Fruit fly (Drosophila melanogaster) whole organism, embryonic: ENCODE measurements around the gene Mvb12.

Experiments
- Ada2b ChIP-seq: fragments of 200-800 bp; sonication (Bioruptor generic); IDR thresholded peaks from 2 replicates; pipeline ENCODE4 v1.3.6; 2022; ENCODE audit warnings: missing biosample characterization, missing genetic modification characterization
- Aef1 ChIP-seq: fragments of 200-800 bp; sonication (Bioruptor generic); IDR thresholded peaks from 3 replicates; pipeline ENCODE4 v1.3.6; 2022; ENCODE audit warnings: missing biosample characterization, missing genetic modification characterization
- CG10267 ChIP-seq: fragments of 200-800 bp; sonication (Bioruptor generic); optimal IDR thresholded peaks from 2 replicates; lab custom pipeline; 2018; ENCODE audit warnings: missing biosample characterization, mild to moderate bottlenecking, missing genetic modification characterization, moderate library complexity
- CG10565 ChIP-seq: fragments of 200-800 bp; sonication (Bioruptor generic); optimal IDR thresholded peaks from 3 replicates; lab custom pipeline; 2016; ENCODE audit warnings: missing biosample characterization, mild to moderate bottlenecking, missing genetic modification characterization
- CG11560 ChIP-seq: fragments of 200-800 bp; sonication (Bioruptor generic); IDR thresholded peaks from 3 replicates; pipeline ENCODE4 v1.3.6; 2022; ENCODE audit warnings: missing biosample characterization, missing genetic modification characterization
- CG12299 ChIP-seq: fragments of 200-800 bp; sonication (Bioruptor generic); optimal IDR thresholded peaks from 2 replicates; lab custom pipeline; 2018; ENCODE audit warnings: missing biosample characterization, mild to moderate bottlenecking, missing genetic modification characterization
- CG14050 ChIP-seq: fragments of 200-800 bp; sonication (Bioruptor generic); IDR thresholded peaks from 3 replicates; pipeline ENCODE4 v1.3.6; 2022; ENCODE audit warnings: missing biosample characterization, missing genetic modification characterization
- CG14710 ChIP-seq: fragments of 200-800 bp; sonication (Bioruptor generic); optimal IDR thresholded peaks from 3 replicates; lab custom pipeline; 2019; ENCODE audit warnings: missing biosample characterization, mild to moderate bottlenecking, missing genetic modification characterization, moderate library complexity
- CG1529 ChIP-seq: fragments of 200-800 bp; sonication (Bioruptor generic); optimal IDR thresholded peaks from 3 replicates; lab custom pipeline; 2018; ENCODE audit warnings: missing biosample characterization, missing genetic modification characterization
- CG15601 ChIP-seq: fragments of 200-800 bp; sonication (Bioruptor generic); optimal IDR thresholded peaks from 3 replicates; lab custom pipeline; 2019; ENCODE audit warnings: missing biosample characterization, mild to moderate bottlenecking, missing genetic modification characterization, moderate library complexity
- CG17186 ChIP-seq: fragments of 200-800 bp; sonication (Bioruptor generic); optimal IDR thresholded peaks from 3 replicates; lab custom pipeline; 2017; ENCODE audit warnings: missing biosample characterization, missing genetic modification reagents, missing genetic modification characterization
- CG18262 ChIP-seq: fragments of 200-800 bp; optimal IDR thresholded peaks from 3 replicates; lab custom pipeline; 2019; ENCODE audit warnings: missing biosample characterization, mild to moderate bottlenecking, missing genetic modification characterization, moderate library complexity
- CG2116 ChIP-seq: fragments of 200-800 bp; sonication (Bioruptor generic); optimal IDR thresholded peaks from 3 replicates; lab custom pipeline; 2018; ENCODE audit warnings: missing biosample characterization, mild to moderate bottlenecking, missing genetic modification characterization
- CG2202 ChIP-seq: fragments of 200-800 bp; sonication (Bioruptor generic); optimal IDR thresholded peaks from 2 replicates; lab custom pipeline; 2018; ENCODE audit warnings: missing biosample characterization, mild to moderate bottlenecking, missing genetic modification characterization
- CG2678 ChIP-seq: fragments of 200-800 bp; sonication (Bioruptor generic); optimal IDR thresholded peaks from 3 replicates; lab custom pipeline; 2019; ENCODE audit warnings: missing biosample characterization, mild to moderate bottlenecking, missing genetic modification characterization, moderate library complexity
- CG3407 ChIP-seq: fragments of 200-800 bp; sonication (Bioruptor generic); optimal IDR thresholded peaks from 2 replicates; lab custom pipeline; 2018; ENCODE audit warnings: missing biosample characterization, mild to moderate bottlenecking, missing genetic modification characterization
- CG42726 ChIP-seq: fragments of 200-800 bp; sonication (Bioruptor generic); IDR thresholded peaks from 2 replicates; pipeline ENCODE4 v1.3.6; 2022; ENCODE audit warnings: missing biosample characterization, missing genetic modification characterization; ENCODE audit not compliant: partially characterized antibody
- CG7987 ChIP-seq: fragments of 200-800 bp; sonication (Bioruptor generic); optimal IDR thresholded peaks from 2 replicates; lab custom pipeline; 2018; ENCODE audit warnings: missing biosample characterization, mild to moderate bottlenecking, missing genetic modification characterization, moderate library complexity
- CG9932 ChIP-seq: fragments of 200-800 bp; sonication (Bioruptor generic); IDR thresholded peaks from 2 replicates; pipeline ENCODE4 v1.3.6; 2022; ENCODE audit warnings: missing biosample characterization, missing genetic modification characterization
- Doc2 ChIP-seq: fragments of 200-800 bp; sonication (Bioruptor generic); IDR thresholded peaks from 2 replicates; pipeline ENCODE4 v1.3.6; 2022; ENCODE audit warnings: missing biosample characterization, missing genetic modification characterization
- Eip74EF ChIP-seq, 2 experiments: fragments of 200-800 bp in 1 of 2; fragments of >200 bp in 1 of 2; sonication (Bioruptor generic) in 1 of 2; optimal IDR thresholded peaks; 2 replicates each; lab custom pipeline; 2017 to 2019; ENCODE audit warnings: missing biosample characterization in 2 of 2, missing genetic modification characterization in 2 of 2, mild to moderate bottlenecking in 1 of 2, moderate library complexity in 1 of 2
- Fer3 ChIP-seq: fragments of 200-800 bp; sonication (Bioruptor generic); optimal IDR thresholded peaks from 2 replicates; lab custom pipeline; 2018; ENCODE audit warnings: missing biosample characterization, mild to moderate bottlenecking, missing genetic modification characterization, moderate library complexity
- H2.0 ChIP-seq: fragments of 200-800 bp; sonication (Bioruptor generic); IDR thresholded peaks from 2 replicates; pipeline ENCODE4 v1.3.6; 2022; ENCODE audit warnings: missing biosample characterization, missing genetic modification characterization
- Hr39 ChIP-seq: fragments of >200 bp; optimal IDR thresholded peaks from 2 replicates; lab custom pipeline; 2017
- Med ChIP-seq: fragments of 200-800 bp; sonication (Bioruptor generic); peaks from one replicate; lab custom pipeline; 2016; ENCODE audit warnings: missing biosample characterization, missing genetic modification characterization, mild to moderate bottlenecking, inconsistent platforms, moderate library complexity
- NC2β ChIP-seq: fragments of 200-800 bp; sonication (Bioruptor generic); optimal IDR thresholded peaks from 2 replicates; lab custom pipeline; 2016; ENCODE audit warnings: missing biosample characterization, missing genetic modification characterization
- NK7.1 ChIP-seq: fragments of 200-800 bp; sonication (Bioruptor generic); optimal IDR thresholded peaks from 3 replicates; lab custom pipeline; 2016; ENCODE audit warnings: missing biosample characterization, missing genetic modification characterization
- PHDP ChIP-seq: fragments of 200-800 bp; sonication (Bioruptor generic); optimal IDR thresholded peaks from 3 replicates; lab custom pipeline; 2018; ENCODE audit warnings: missing biosample characterization, mild to moderate bottlenecking, missing genetic modification characterization, moderate library complexity
- Rfx ChIP-seq: fragments of 200-800 bp; sonication (Bioruptor generic); IDR thresholded peaks from 2 replicates; pipeline ENCODE4 v1.3.6; 2022; ENCODE audit warnings: missing biosample characterization, missing genetic modification characterization
- Xbp1 ChIP-seq: fragments of 200-800 bp; sonication (Bioruptor generic); optimal IDR thresholded peaks from 3 replicates; lab custom pipeline; 2016; ENCODE audit warnings: missing biosample characterization, mild to moderate bottlenecking, missing genetic modification characterization
- ac ChIP-seq: fragments of 200-800 bp; sonication (Bioruptor generic); optimal IDR thresholded peaks from 3 replicates; lab custom pipeline; 2017; ENCODE audit warnings: missing biosample characterization, mild to moderate bottlenecking, missing genetic modification characterization
- chm ChIP-seq: fragments of 200-800 bp; sonication (Bioruptor generic); IDR thresholded peaks from 2 replicates; pipeline ENCODE4 v1.3.6; 2022; ENCODE audit warnings: missing biosample characterization, missing genetic modification characterization
- chn ChIP-seq: fragments of 200-800 bp; sonication (Bioruptor generic); optimal IDR thresholded peaks from 2 replicates; lab custom pipeline; 2016; ENCODE audit warnings: missing biosample characterization, missing genetic modification characterization
- ci ChIP-seq: fragments of 200-800 bp; sonication (Bioruptor generic); IDR thresholded peaks from 3 replicates; pipeline ENCODE4 v1.3.6; 2022; ENCODE audit warnings: missing biosample characterization, missing genetic modification characterization
- ewg ChIP-seq: fragments of 200-800 bp; sonication (Bioruptor generic); optimal IDR thresholded peaks from 3 replicates; lab custom pipeline; 2017; ENCODE audit warnings: mild to moderate bottlenecking, missing biosample characterization, missing genetic modification reagents, missing genetic modification characterization
- hb ChIP-seq: fragments of 200-800 bp; sonication (Bioruptor generic); IDR thresholded peaks from 3 replicates; pipeline ENCODE4 v1.3.6; 2022; ENCODE audit warnings: missing biosample characterization, missing genetic modification characterization; ENCODE audit not compliant: partially characterized antibody
- hkb ChIP-seq, 2 experiments: fragments of 200-800 bp in 1 of 2; fragments of >200 bp in 1 of 2; sonication (Bioruptor generic) in 1 of 2; IDR thresholded peaks in 1 of 2; optimal IDR thresholded peaks in 1 of 2; 2 replicates each; pipeline versions ENCODE4 v1.3.6 to Lab custom; 2017 to 2022; ENCODE audit warnings: missing biosample characterization in 1 of 2, missing genetic modification characterization in 1 of 2
- insv ChIP-seq, 2 experiments: fragments of 200-800 bp; sonication (Bioruptor generic); optimal IDR thresholded peaks; 3 replicates each; lab custom pipeline; 2016 to 2018; ENCODE audit warnings: missing biosample characterization in 2 of 2, missing genetic modification characterization in 2 of 2
- klu ChIP-seq: fragments of 200-800 bp; sonication (Bioruptor generic); IDR thresholded peaks from 2 replicates; pipeline ENCODE4 v1.3.6; 2022; ENCODE audit warnings: missing biosample characterization, missing genetic modification characterization
- knrl ChIP-seq: fragments of 200-800 bp; sonication (Bioruptor generic); IDR thresholded peaks from 3 replicates; pipeline ENCODE4 v1.3.6; 2022; ENCODE audit warnings: missing biosample characterization, missing genetic modification characterization; ENCODE audit not compliant: partially characterized antibody
- mld ChIP-seq: fragments of 200-800 bp; sonication (Bioruptor generic); IDR thresholded peaks from 3 replicates; pipeline ENCODE4 v1.3.6; 2022; ENCODE audit warnings: missing biosample characterization, missing genetic modification characterization; ENCODE audit not compliant: partially characterized antibody
- nerfin-2 ChIP-seq: fragments of 200-800 bp; sonication (Bioruptor generic); IDR thresholded peaks from 2 replicates; pipeline ENCODE4 v1.3.6; 2022; ENCODE audit warnings: missing biosample characterization, missing genetic modification characterization; ENCODE audit not compliant: partially characterized antibody
- nom ChIP-seq: fragments of 200-800 bp; sonication (Bioruptor generic); optimal IDR thresholded peaks from 2 replicates; lab custom pipeline; 2017; ENCODE audit warnings: missing biosample characterization, missing genetic modification characterization, mild to moderate bottlenecking, moderate library complexity, missing genetic modification reagents
- slbo ChIP-seq: fragments of 200-800 bp; sonication (Bioruptor generic); IDR thresholded peaks from 2 replicates; pipeline ENCODE4 v1.3.6; 2022; ENCODE audit warnings: missing biosample characterization, missing genetic modification characterization
- sug ChIP-seq: fragments of 200-800 bp; optimal IDR thresholded peaks from 2 replicates; lab custom pipeline; 2019; ENCODE audit warnings: missing biosample characterization, mild to moderate bottlenecking, missing genetic modification characterization, moderate library complexity
- unc-4 ChIP-seq: fragments of 200-800 bp; sonication (Bioruptor generic); IDR thresholded peaks from 2 replicates; pipeline ENCODE4 v1.3.6; 2022; ENCODE audit warnings: missing biosample characterization, missing genetic modification characterization; ENCODE audit not compliant: partially characterized antibody
- unpg ChIP-seq: fragments of 200-800 bp; sonication (Bioruptor generic); optimal IDR thresholded peaks from 3 replicates; lab custom pipeline; 2018; ENCODE audit warnings: missing biosample characterization, mild to moderate bottlenecking, missing genetic modification characterization, moderate library complexity
- zfh1 ChIP-seq: fragments of 200-800 bp; sonication (Bioruptor generic); IDR thresholded peaks from 3 replicates; pipeline ENCODE4 v1.3.6; 2022; ENCODE audit warnings: missing biosample characterization, missing genetic modification characterization

The Mvb12 gene

dm6 chrX:18101098-18101711 is at the start of gene Mvb12:
Gene Mvb12 (minus strand): TSS chrX:18101314.
- TF ChIP-seq CG2116 (GFP tag; lab: Kevin White, UChicago) (peak; percentile 11), klu (GFP tag; lab: Robert Waterston, UW) (no peak), CG2202 (tag; lab: Kevin White, UChicago) (peak; percentile 17), CG12299 (tag; lab: Kevin White, UChicago) (peak; percentile 3), hkb (optimal IDR thresholded peaks at IDR 0.05; lab: Kevin White, UChicago) (no peak), hkb (GFP tag; IDR thresholded peaks at IDR 0.05; lab: Robert Waterston, UW) (peak; percentile 44), hb (GFP tag; lab: Robert Waterston, UW) (no peak), unc-4 (GFP tag; lab: Robert Waterston, UW) (peak; percentile 37), mld (GFP tag; lab: Robert Waterston, UW) (0 out of 3 replicates have a peak, but pooled peaks have one; percentile 27), zfh1 (GFP tag; lab: Robert Waterston, UW) (no peak), CG1529 (GFP tag; lab: Kevin White, UChicago) (peak; percentile 27), nerfin-2 (GFP tag; lab: Robert Waterston, UW) (0 out of 2 replicates have a peak, but pooled peaks have one; percentile 46), nom (GFP tag; lab: Kevin White, UChicago) (no peak), NK7.1 (GFP tag; lab: Kevin White, UChicago) (no peak), CG10565 (GFP tag; lab: Kevin White, UChicago) (no peak), CG10267 (tag; lab: Kevin White, UChicago) (peak; percentile 7), Ada2b (GFP tag; lab: Robert Waterston, UW) (no peak), Rfx (GFP tag; lab: Robert Waterston, UW) (0 out of 2 replicates have a peak, but pooled peaks have one; percentile 19), CG17186 (GFP tag; lab: Kevin White, UChicago) (peak; percentile 4), chn (GFP tag; lab: Kevin White, UChicago) (peak; percentile 5), Med (GFP tag; lab: Kevin White, UChicago) (peak; percentile 76), Hr39 (lab: Kevin White, UChicago) (no peak), NC2β (GFP tag; lab: Kevin White, UChicago) (peak; percentile 0), CG18262 (tag; lab: Kevin White, UChicago) (peak; percentile 16), Eip74EF (GFP tag; optimal IDR thresholded peaks at IDR 0.05; lab: Kevin White, UChicago) (peak in 1 of 2 experiments; percentile 76), ewg (GFP tag; lab: Kevin White, UChicago) (no peak), PHDP (tag; lab: Kevin White, UChicago) (peak; percentile 23), Aef1 (GFP tag; lab: Robert Waterston, UW) (peak; percentile 42; the same call in 2 of the 3 replicates), CG2678 (tag; lab: Kevin White, UChicago) (peak; percentile 23), Fer3 (tag; lab: Kevin White, UChicago) (no peak), chm (peak; percentile 48; the same call in 1 of the 2 replicates), knrl (GFP tag; lab: Robert Waterston, UW) (peak; percentile 37; the same call in 2 of the 3 replicates), CG7987 (GFP tag; lab: Kevin White, UChicago) (peak; percentile 44), slbo (peak; percentile 41; the same call in 1 of the 2 replicates), H2.0 (GFP tag; lab: Robert Waterston, UW) (no peak), unpg (GFP tag; lab: Kevin White, UChicago) (peak; percentile 38), sug (tag; lab: Kevin White, UChicago) (peak; percentile 7), Xbp1 (GFP tag; lab: Kevin White, UChicago) (peak; percentile 4), CG9932 (GFP tag; lab: Robert Waterston, UW) (peak; percentile 23; the same call in 1 of the 2 replicates), CG14050 (GFP tag; lab: Robert Waterston, UW) (no peak), insv (GFP tag; optimal IDR thresholded peaks at IDR 0.05; lab: Kevin White, UChicago) (no peak), CG42726 (GFP tag; lab: Robert Waterston, UW) (peak; percentile 58; the same call in 1 of the 2 replicates), ci (GFP tag; lab: Robert Waterston, UW) (peak; percentile 60; the same call in 2 of the 3 replicates), CG14710 (tag; lab: Kevin White, UChicago) (peak; percentile 15), CG3407 (GFP tag; lab: Kevin White, UChicago) (peak; percentile 39), ac (GFP tag; lab: Kevin White, UChicago) (no peak), CG11560 (tag; lab: Robert Waterston, UW) (no peak), Doc2 (GFP tag; lab: Robert Waterston, UW) (no peak), CG15601 (peak; percentile 45)
